Fruit fly (Drosophila melanogaster): ENCODE data around the gene CG4678.

The CG4678 gene

DNA sequence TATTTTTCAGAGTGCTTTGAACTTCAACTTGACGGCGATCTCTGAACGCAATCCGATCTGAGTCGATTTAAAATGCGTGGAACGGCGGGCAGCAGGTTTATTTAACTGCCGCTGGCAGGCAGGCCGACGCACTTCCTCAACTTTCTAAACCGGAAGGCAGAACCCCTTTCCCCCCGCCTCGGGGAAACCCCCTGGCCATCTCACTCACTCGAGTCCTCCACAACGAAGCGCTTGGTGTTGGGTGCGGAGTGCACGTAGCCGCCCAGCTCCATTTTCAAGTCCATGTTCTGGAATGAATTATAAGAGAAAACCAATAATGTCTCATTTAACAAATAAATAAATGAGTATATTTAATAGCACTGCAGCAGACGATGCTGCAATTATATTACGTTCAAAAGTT is 26.1 kb upstream of the CG4678 start:
- no peak for TF ChIP-seq usp (GFP tag; optimal IDR thresholded peaks at IDR 0.05)
- TF ChIP-seq Dll (optimal IDR thresholded peaks at IDR 0.05) = no peak
- TF ChIP-seq psq (optimal IDR thresholded peaks at IDR 0.05) = no peak
- no peak for TF ChIP-seq EcR (GFP tag; optimal IDR thresholded peaks at IDR 0.05)
- no peak for TF ChIP-seq pan (optimal IDR thresholded peaks at IDR 0.05)
- TF ChIP-seq CG8478 (optimal IDR thresholded peaks at IDR 0.05) = no peak

DNA sequence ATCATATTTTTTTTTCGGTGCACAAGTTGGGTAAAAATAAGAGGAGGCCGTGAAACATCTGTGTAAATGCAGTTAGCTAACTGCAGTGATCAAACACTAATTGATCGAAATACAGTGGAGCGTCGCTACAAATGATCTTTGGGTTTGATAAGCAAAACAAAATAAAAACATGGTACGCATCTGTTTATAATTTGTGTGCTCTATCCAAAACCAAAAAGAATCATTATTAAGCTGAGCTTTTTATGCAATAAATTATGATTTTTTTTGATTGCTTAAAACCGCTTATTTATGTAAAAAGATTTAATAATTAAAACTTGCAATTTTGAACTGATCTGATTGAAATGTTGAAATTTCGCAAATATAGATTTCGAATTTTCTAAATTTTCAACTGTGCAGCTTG is 25.7 kb upstream of the CG4678 start:
- no peak for TF ChIP-seq pan (optimal IDR thresholded peaks at IDR 0.05)
- TF ChIP-seq Dll (optimal IDR thresholded peaks at IDR 0.05) = no peak
- no peak for TF ChIP-seq CG8478 (optimal IDR thresholded peaks at IDR 0.05)

DNA sequence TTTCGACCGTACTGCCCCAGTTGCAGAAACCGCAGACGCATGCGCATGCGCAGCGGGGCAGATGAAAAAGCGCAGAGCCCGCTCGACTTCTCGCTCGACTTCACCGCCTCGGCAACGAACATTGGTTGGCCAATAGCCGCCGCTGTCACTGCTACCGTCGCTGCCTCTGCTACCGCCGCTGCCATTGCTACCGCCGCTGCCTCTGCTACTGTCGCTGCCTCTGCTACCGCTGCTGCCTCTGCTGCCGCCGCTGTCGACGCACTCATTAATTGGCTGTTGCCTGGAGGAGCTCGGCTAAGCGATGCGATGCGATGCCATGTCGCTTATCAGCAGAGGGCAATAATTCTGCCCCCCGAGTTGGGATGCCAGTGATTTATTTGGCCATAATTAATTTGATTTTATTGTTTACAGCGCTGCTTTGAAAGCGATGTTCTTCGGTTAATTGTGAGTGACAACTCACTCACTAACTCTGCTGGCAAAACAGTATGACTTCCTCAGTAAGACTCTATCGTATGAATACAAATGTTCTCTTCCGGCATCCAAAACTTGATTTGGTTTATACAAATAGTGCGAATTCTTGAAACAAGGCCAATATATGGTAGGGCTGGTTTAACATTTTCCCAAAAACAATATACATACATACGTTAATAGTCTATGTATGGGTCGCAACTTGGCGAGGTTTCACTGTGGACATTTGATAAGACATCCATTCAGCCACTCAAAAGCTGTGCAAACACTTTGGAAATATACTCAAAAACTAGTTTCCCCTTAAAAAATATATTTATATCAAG is 25.0 kb upstream of the CG4678 start:
- TF ChIP-seq usp (GFP tag; optimal IDR thresholded peaks at IDR 0.05) = no peak

dm6 chrX:16672904-16673303 is 23.0 kb upstream of the CG4678 start:
- TF ChIP-seq CG8478 (optimal IDR thresholded peaks at IDR 0.05) = no peak
- no peak for TF ChIP-seq pan (optimal IDR thresholded peaks at IDR 0.05)
- no peak for TF ChIP-seq Dll (optimal IDR thresholded peaks at IDR 0.05)
- TF ChIP-seq usp (GFP tag; optimal IDR thresholded peaks at IDR 0.05) = no peak
- no peak for TF ChIP-seq EcR (GFP tag; optimal IDR thresholded peaks at IDR 0.05)
- TF ChIP-seq psq (optimal IDR thresholded peaks at IDR 0.05) = no peak

DNA sequence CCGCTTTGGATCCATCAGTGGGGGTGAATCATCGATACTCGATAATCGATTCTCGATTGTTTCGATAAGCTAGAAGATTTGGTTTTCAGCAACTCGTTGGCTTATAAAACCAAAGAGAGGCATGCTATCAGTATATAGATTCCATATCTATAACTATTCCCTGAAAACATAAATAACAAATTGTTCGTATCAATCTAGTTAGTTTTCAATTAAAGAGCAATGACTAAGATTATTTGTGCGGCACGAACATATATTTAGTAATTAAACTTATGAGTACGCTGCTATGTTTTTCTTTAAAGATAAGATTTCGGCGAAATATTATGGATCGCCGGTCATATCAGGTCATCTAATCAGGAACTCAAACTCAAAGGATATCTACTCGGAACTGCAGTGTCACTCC is 21.4 kb upstream of the CG4678 start:
- no peak for TF ChIP-seq usp (GFP tag; optimal IDR thresholded peaks at IDR 0.05)
- TF ChIP-seq EcR (GFP tag; optimal IDR thresholded peaks at IDR 0.05) = no peak
- TF ChIP-seq pan (optimal IDR thresholded peaks at IDR 0.05) = no peak
- TF ChIP-seq CG8478 (optimal IDR thresholded peaks at IDR 0.05) = no peak
- TF ChIP-seq psq (optimal IDR thresholded peaks at IDR 0.05) = no peak
- no peak for TF ChIP-seq Dll (optimal IDR thresholded peaks at IDR 0.05)

DNA sequence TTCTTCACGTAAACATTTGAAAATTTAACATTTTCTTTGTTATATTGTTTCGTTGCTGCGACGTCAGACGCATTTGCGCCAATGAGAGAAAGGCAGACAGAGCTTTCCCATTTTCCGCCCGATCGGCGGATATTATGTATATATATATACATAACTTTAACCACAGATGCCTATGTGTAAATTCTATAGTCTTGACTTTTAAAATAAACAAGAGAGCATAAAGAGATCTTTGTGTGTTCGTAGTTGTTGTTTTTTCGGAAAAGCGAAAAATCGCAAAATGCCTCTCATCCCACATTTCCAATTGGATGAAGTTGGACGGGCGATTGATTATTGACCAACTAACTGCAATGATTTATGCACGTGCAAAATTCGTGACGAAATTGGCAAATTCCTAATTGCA is 19.3 kb upstream of the CG4678 start, which contains the start of gene CG13012:
TSS of gene CG13012 (minus strand) at position 101 of the 400 bp plus-strand sequence.
- TF ChIP-seq EcR (GFP tag; optimal IDR thresholded peaks at IDR 0.05) (no peak), usp (GFP tag; optimal IDR thresholded peaks at IDR 0.05) (no peak), Dll (optimal IDR thresholded peaks at IDR 0.05) (no peak), psq (optimal IDR thresholded peaks at IDR 0.05) (no peak), pan (optimal IDR thresholded peaks at IDR 0.05) (no peak), CG8478 (optimal IDR thresholded peaks at IDR 0.05) (no peak)

DNA sequence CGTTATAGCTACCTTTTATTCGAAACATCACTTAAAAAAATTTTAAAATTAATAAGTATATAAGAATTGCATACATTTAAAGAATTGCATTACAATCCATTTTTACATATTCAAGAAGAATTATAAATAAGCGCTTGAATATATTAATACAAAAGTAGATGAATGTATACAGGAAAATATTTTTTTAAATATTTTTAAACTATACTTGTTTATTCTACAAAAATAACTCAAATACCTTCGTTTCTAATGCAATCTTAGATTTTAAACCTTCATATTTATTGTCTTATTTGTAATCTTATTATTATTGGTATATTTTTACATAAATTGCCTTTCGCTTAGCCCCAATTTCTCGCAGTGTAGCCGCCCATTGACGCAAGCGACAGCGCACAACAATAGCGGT is 18.8 kb upstream of the CG4678 start:
- TF ChIP-seq EcR (GFP tag; optimal IDR thresholded peaks at IDR 0.05) = no peak
- TF ChIP-seq pan (optimal IDR thresholded peaks at IDR 0.05) = no peak
- TF ChIP-seq Dll (optimal IDR thresholded peaks at IDR 0.05) = no peak
- TF ChIP-seq psq (optimal IDR thresholded peaks at IDR 0.05) = no peak
- no peak for TF ChIP-seq CG8478 (optimal IDR thresholded peaks at IDR 0.05)
- TF ChIP-seq usp (GFP tag; optimal IDR thresholded peaks at IDR 0.05) = no peak

DNA sequence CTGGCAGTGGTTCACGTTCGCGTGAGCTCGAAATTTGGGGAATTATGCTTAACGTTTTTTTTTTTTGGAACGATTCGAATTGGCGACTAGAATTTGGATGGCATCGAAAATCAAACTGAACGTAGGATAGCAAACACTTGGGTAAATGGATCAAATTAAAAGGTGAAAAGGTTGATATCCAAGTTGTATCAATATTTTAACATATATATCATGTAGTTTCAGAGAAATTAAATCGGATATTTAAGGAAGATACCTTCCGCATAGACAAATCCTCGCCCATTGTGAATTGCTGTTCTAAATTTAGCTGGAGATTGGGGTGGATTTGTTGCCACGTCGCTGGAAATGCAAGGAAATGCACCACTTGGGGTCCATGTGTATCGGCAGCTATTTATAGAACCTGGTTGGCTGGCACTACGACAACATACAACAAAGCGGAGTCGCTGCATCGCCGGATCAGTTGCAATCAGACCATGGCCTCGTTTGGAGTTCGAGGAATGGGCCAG is 17.0 kb upstream of the CG4678 start, which contains the start of the genes CG13010 and sing:
TSS of gene CG13010 (minus strand) at position 101 of the 503 bp plus-strand sequence.
TSS of gene sing (plus strand) at position 453 of the 503 bp plus-strand sequence.
- no peak for TF ChIP-seq EcR (GFP tag; optimal IDR thresholded peaks at IDR 0.05)
- no peak for TF ChIP-seq Dll (optimal IDR thresholded peaks at IDR 0.05)
- no peak for TF ChIP-seq psq (optimal IDR thresholded peaks at IDR 0.05)
- no peak for TF ChIP-seq usp (GFP tag; optimal IDR thresholded peaks at IDR 0.05)
- no peak for TF ChIP-seq pan (optimal IDR thresholded peaks at IDR 0.05)
- TF ChIP-seq CG8478 (optimal IDR thresholded peaks at IDR 0.05) = no peak

- TF ChIP-seq EcR (GFP tag; optimal IDR thresholded peaks at IDR 0.05) = no peak
- no peak for TF ChIP-seq usp (GFP tag; optimal IDR thresholded peaks at IDR 0.05)
- no peak for TF ChIP-seq Dll (optimal IDR thresholded peaks at IDR 0.05)
- TF ChIP-seq pan (optimal IDR thresholded peaks at IDR 0.05) = no peak
- no peak for TF ChIP-seq psq (optimal IDR thresholded peaks at IDR 0.05)
- TF ChIP-seq CG8478 (optimal IDR thresholded peaks at IDR 0.05) = no peak
Observed at dm6 chrX:16683765-16684164, 12.2 kb upstream of the CG4678 start, which contains the start of gene Axs. Gene Axs (minus strand): TSS chrX:16683895.

DNA sequence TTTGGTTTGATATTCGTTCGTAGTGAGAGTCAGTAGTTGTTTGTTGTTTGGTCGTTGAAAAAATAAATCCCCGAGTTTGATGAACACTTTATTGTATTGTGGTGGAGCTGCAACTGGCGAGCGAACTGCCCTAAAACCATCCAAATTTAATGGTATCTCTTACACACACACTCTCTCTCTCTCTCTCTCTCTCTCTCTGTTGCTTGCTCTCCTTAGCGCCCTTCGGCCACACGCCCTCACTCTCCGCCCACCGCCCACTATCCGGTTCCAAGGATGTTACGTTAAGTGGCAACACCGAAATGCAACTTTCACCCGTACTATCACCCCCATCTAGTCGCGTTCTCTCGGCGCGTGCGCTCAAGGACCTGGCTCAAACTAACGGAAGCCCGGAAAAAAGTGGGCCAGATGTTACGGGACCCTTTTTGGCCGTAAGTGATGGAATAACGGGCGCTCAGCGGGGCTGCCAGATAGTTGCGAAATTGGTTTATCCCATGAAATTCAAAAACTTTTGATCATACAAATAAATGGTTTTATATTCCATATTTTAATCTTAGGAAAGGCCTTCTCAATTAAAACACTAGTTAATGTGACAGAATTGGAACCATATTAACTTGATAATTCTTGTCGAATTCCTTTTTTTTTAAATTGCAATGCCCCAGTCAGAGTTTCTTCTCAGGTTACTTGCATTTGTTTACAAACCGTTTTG is 8.4 kb upstream of the CG4678 start:
- no peak for TF ChIP-seq Dll (optimal IDR thresholded peaks at IDR 0.05)
- TF ChIP-seq usp (GFP tag; optimal IDR thresholded peaks at IDR 0.05) = no peak
- no peak for TF ChIP-seq CG8478 (optimal IDR thresholded peaks at IDR 0.05)
- TF ChIP-seq EcR (GFP tag; optimal IDR thresholded peaks at IDR 0.05) = no peak
- TF ChIP-seq psq (optimal IDR thresholded peaks at IDR 0.05) = no peak
- TF ChIP-seq pan (optimal IDR thresholded peaks at IDR 0.05) = no peak

dm6 chrX:16688106-16688459 is 7.8 kb upstream of the CG4678 start:
- TF ChIP-seq psq (optimal IDR thresholded peaks at IDR 0.05) (no peak), usp (GFP tag; optimal IDR thresholded peaks at IDR 0.05) (no peak), EcR (GFP tag; optimal IDR thresholded peaks at IDR 0.05) (no peak), pan (optimal IDR thresholded peaks at IDR 0.05) (no peak), CG8478 (optimal IDR thresholded peaks at IDR 0.05) (no peak), Dll (optimal IDR thresholded peaks at IDR 0.05) (no peak)

DNA sequence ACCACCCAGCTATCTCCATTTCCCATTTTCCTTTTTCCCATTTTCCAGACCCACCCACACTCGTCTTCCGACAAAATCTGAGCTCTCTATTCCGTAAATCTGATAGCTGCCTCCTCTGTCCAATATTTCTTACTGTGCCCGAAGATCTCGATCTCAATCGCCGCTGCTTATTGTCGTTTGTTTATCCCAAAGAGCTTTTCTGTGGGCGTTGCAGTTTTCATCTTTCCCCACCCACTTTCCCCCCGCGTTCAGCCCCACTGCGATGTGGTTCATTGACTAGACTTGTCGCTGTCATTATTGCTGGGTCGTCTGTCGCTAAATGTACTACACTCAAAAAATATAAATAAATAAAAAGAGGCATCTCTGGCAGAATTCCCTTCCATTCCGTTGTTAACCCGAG is 6.6 kb upstream of the CG4678 start:
- TF ChIP-seq pan (optimal IDR thresholded peaks at IDR 0.05) (no peak), usp (GFP tag; optimal IDR thresholded peaks at IDR 0.05) (no peak), CG8478 (optimal IDR thresholded peaks at IDR 0.05) (no peak), psq (optimal IDR thresholded peaks at IDR 0.05) (no peak), Dll (optimal IDR thresholded peaks at IDR 0.05) (no peak), EcR (GFP tag; optimal IDR thresholded peaks at IDR 0.05) (no peak)

Data from whole organism.